Worm (Caenorhabditis elegans): ENCODE data around the gene sumv-2.

DNA sequence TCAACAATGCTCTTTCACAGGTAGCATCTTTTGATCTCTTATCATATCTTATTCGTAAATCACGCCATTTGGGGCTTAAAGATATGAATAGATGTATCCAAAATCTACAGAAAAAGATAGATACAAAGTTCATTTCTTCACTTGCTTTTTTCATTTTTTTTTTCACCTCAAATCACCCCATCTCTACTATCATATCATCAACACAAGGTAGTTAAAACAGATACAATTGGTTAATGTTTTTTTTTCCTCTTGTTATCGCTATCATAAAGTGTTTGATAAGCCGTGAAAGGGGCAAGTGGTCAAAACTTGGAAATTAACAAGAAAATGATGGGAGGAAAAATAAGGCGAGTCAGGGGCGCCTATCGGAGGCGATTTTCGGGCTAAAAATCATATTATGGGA lies 12.9 kb downstream of the sumv-2 start:
- TF ChIP-seq dmd-4 (tag; optimal IDR thresholded peaks at IDR 0.05), result no peak
- TF ChIP-seq snpc-4 (tag; optimal IDR thresholded peaks at IDR 0.05), result no peak
- TF ChIP-seq unc-62 (GFP tag; optimal IDR thresholded peaks at IDR 0.05), result no peak
- no peak for TF ChIP-seq ceh-82 (tag; optimal IDR thresholded peaks at IDR 0.05)
- TF ChIP-seq nhr-11 (tag; optimal IDR thresholded peaks at IDR 0.05), result no peak
- no peak for TF ChIP-seq skn-1 (tag; optimal IDR thresholded peaks at IDR 0.05)
- no peak for TF ChIP-seq sma-9 (GFP tag; optimal IDR thresholded peaks at IDR 0.05)
- TF ChIP-seq sma-9 (tag; optimal IDR thresholded peaks at IDR 0.05), result no peak

Data from whole organism, L2 larva.